Worm (Caenorhabditis elegans) whole organism, mixed stage, embryonic: ENCODE measurements around the gene tomm-22.
"Not testable (repeated sequence)": the region's sequence is repeated elsewhere in the genome, so short reads cannot be mapped to it uniquely, and the experiment has no call there.

Source experiments
- M03D4.4 ChIP-seq: sonication (generic microtip); optimal IDR thresholded peaks from 2 replicates; lab custom pipeline; 2017; ENCODE audit warnings: mild to moderate bottlenecking, missing genetic modification characterization, missing compliant biosample characterization
- ceh-83 ChIP-seq: fragments of 200-800 bp; sonication (Bioruptor generic); optimal IDR thresholded peaks from 2 replicates; lab custom pipeline; 2018; ENCODE audit warnings: mild to moderate bottlenecking, missing genetic modification characterization, missing compliant biosample characterization
- drap-1 ChIP-seq: fragments of 200-800 bp; sonication (Bioruptor generic); optimal IDR thresholded peaks from 3 replicates; lab custom pipeline; 2018; ENCODE audit warnings: mild to moderate bottlenecking, missing genetic modification characterization, missing compliant biosample characterization
- flh-1 ChIP-seq: fragments of 200-800 bp; sonication (Bioruptor generic); optimal IDR thresholded peaks from 2 replicates; lab custom pipeline; 2018; ENCODE audit warnings: mild to moderate bottlenecking, missing genetic modification characterization, moderate library complexity, missing compliant biosample characterization
- lin-13 ChIP-seq: fragments of 150-350 bp; optimal IDR thresholded peaks from 2 replicates; lab custom pipeline; 2014; ENCODE audit warnings: missing biosample characterization, missing genetic modification characterization
- mep-1 ChIP-seq: fragments of 150-350 bp; optimal IDR thresholded peaks from 2 replicates; lab custom pipeline; 2017; ENCODE audit warnings: missing biosample characterization, missing genetic modification reagents, missing genetic modification characterization, inconsistent platforms
- nhr-12 ChIP-seq: fragments of 150-350 bp; optimal IDR thresholded peaks from 2 replicates; lab custom pipeline; 2014; ENCODE audit warnings: missing biosample characterization, missing genetic modification characterization
- nhr-76 ChIP-seq: sonication (generic microtip); optimal IDR thresholded peaks from 2 replicates; lab custom pipeline; 2017; ENCODE audit warnings: missing biosample characterization, missing genetic modification characterization
- pha-4 ChIP-seq: fragments of 150-350 bp; optimal IDR thresholded peaks from 2 replicates; lab custom pipeline; 2018; ENCODE audit warnings: missing biosample characterization, missing genetic modification reagents, missing genetic modification characterization
- sptf-1 ChIP-seq: sonication (generic microtip); optimal IDR thresholded peaks from 2 replicates; lab custom pipeline; 2017; ENCODE audit warnings: mild to moderate bottlenecking, missing genetic modification characterization, moderate library complexity, missing compliant biosample characterization
- ztf-11 ChIP-seq: fragments of 150-350 bp; optimal IDR thresholded peaks from 2 replicates; lab custom pipeline; 2014; ENCODE audit warnings: missing biosample characterization, missing genetic modification characterization

- not testable (repeated sequence) for TF ChIP-seq M03D4.4 (tag; lab: Kevin White, UChicago); mep-1 (tag; lab: Kevin White, UChicago); ztf-11 (tag; lab: Kevin White, UChicago); lin-13 (tag; lab: Kevin White, UChicago); nhr-76 (tag; lab: Kevin White, UChicago); nhr-12 (tag; lab: Kevin White, UChicago); flh-1 (GFP tag; lab: Kevin White, UChicago); ceh-83; sptf-1 (tag; lab: Kevin White, UChicago); pha-4 (tag; lab: Kevin White, UChicago); drap-1 (GFP tag; lab: Kevin White, UChicago)
These were observed 15.6 kb downstream of the tomm-22 start, which contains the start of gene W10D9.1 for ce11 chrII:454646-455045.
